Worm (Caenorhabditis elegans): ENCODE data around the gene C30F2.5.
A peak's percentile ranks its signal among the peaks of the same experiment; 100 is the strongest.

The C30F2.5 gene

DNA sequence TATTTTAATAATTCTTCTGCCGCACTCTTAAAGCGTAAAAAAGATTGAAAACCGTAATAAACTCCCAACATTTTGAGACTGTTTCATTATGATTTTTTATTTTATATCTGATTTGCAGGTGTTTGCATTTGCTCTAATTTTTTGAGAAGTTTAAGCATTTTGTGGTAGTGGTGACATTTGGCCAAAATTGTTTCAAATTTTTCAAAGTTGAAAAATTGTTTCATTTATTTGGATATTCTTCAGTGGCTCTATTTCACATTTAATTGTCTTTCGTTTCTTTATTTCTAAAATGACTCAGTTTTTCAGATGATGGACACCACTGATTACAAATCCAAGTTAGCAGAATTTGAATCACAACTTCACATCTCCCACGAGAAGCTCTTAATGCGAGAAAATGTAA is at the start of gene C30F2.5:
Gene C30F2.5, plus strand, starts transcription at position 301 of the 400 bp plus-strand sequence.
- TF ChIP-seq elt-3 (tag; optimal IDR thresholded peaks at IDR 0.05) = no peak
- TF ChIP-seq mbf-1 (tag; optimal IDR thresholded peaks at IDR 0.05) = no peak

DNA sequence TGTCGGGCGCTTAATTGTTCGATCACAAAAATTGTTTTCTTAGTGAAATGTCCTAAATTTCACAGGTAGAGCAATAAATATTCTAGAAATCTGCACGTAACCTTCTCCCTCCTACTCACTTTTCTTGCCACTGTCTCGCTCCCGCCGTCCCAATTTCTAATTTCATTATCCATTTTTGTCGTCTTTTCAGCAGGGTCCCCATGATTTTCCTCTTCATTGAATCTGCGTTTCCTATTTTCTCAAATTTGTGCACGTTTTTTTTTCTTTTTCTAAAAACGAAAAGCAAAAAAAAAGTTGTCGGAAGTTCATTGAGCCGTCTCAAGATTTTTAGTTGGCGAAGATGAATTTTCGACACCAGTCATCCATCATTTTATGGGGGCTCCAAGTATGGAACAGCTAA is 48.1 kb upstream of the C30F2.5 start:
- TF ChIP-seq sma-3 (GFP tag; optimal IDR thresholded peaks at IDR 0.05) (no peak), unc-55 (GFP tag; optimal IDR thresholded peaks at IDR 0.05) (peak; percentile 42)

DNA sequence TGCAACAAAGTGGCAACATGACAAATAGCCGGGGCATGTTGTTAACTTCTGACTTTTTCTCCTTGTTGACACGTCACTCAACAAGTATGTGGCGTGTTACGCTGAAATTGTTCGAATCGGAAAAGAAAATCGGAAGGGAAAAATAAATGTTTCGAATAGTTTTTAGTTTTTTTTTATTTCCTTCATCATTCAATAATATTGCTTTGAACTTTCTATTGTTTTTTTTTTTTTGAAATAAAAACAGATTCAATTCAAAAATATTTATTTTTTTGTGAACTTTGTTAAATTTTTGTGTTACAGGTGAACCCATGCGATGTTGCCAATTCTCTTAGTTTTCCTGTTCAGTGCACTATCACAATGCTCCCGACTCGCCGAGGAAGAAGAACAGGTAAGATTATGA is 44.9 kb upstream of the C30F2.5 start, which contains the start of gene cpd-2:
Gene cpd-2, plus strand, starts transcription at position 301 of the 400 bp plus-strand sequence.
- TF ChIP-seq ZK546.5 (tag; optimal IDR thresholded peaks at IDR 0.05) (no peak), zag-1 (tag; optimal IDR thresholded peaks at IDR 0.05) (no peak), lin-13 (GFP tag; optimal IDR thresholded peaks at IDR 0.05) (no peak), ceh-16 (tag; optimal IDR thresholded peaks at IDR 0.05) (no peak), lin-11 (tag; optimal IDR thresholded peaks at IDR 0.05) (no peak), snpc-4 (tag; optimal IDR thresholded peaks at IDR 0.05) (no peak), nhr-6 (tag; optimal IDR thresholded peaks at IDR 0.05) (no peak), sma-9 (GFP tag; optimal IDR thresholded peaks at IDR 0.05) (no peak), sma-9 (tag; optimal IDR thresholded peaks at IDR 0.05) (no peak), sma-3 (GFP tag; optimal IDR thresholded peaks at IDR 0.05) (no peak), egl-27 (tag; optimal IDR thresholded peaks at IDR 0.05) (no peak), sem-4 (tag; optimal IDR thresholded peaks at IDR 0.05) (no peak), nhr-12 (tag; optimal IDR thresholded peaks at IDR 0.05) (no peak), elt-3 (tag; optimal IDR thresholded peaks at IDR 0.05) (no peak), mbf-1 (tag; optimal IDR thresholded peaks at IDR 0.05) (no peak), nhr-77 (tag; optimal IDR thresholded peaks at IDR 0.05) (no peak)

DNA sequence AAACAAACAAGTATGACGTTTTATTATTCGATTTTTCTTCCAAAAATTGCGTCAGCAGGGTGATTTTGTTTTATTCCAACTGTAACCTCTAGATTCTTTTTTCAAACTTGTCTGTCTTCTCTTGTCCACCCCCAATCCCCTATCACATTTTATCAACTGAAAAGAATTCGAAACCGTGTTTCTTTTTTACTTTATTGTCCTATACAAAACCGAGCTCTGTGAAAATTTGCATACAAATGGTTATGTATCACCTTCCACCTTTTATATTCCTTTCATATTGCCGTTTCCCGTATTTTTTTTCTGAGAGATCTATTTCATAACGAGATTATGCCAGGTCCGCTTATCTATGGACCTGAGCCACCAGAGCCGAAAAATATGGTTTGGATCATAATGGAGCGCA is 39.2 kb upstream of the C30F2.5 start, which contains the start of gene T27A8.7:
Gene T27A8.7, plus strand, starts transcription at position 301 of the 400 bp plus-strand sequence.
- TF ChIP-seq sma-3 (GFP tag; optimal IDR thresholded peaks at IDR 0.05) (no peak), ztf-1 (GFP tag; conservative IDR thresholded peaks at IDR 0.05) (no peak), F13H6.1 (tag; optimal IDR thresholded peaks at IDR 0.05) (no peak), nhr-11 (tag; optimal IDR thresholded peaks at IDR 0.05) (no peak), nhr-6 (tag; optimal IDR thresholded peaks at IDR 0.05) (no peak), zag-1 (tag; optimal IDR thresholded peaks at IDR 0.05) (no peak), C34F6.9 (tag; optimal IDR thresholded peaks at IDR 0.05) (no peak), sem-4 (tag; optimal IDR thresholded peaks at IDR 0.05) (no peak), ztf-4 (tag; optimal IDR thresholded peaks at IDR 0.05) (no peak), nhr-23 (tag; optimal IDR thresholded peaks at IDR 0.05) (no peak), alr-1 (tag; optimal IDR thresholded peaks at IDR 0.05) (no peak), ztf-11 (tag; optimal IDR thresholded peaks at IDR 0.05) (no peak), lin-39 (tag; optimal IDR thresholded peaks at IDR 0.05) (no peak), unc-55 (GFP tag; optimal IDR thresholded peaks at IDR 0.05) (no peak), nhr-10 (tag; optimal IDR thresholded peaks at IDR 0.05) (no peak), gmeb-1 (tag; optimal IDR thresholded peaks at IDR 0.05) (no peak), peb-1 (tag; optimal IDR thresholded peaks at IDR 0.05) (no peak), snpc-4 (tag; optimal IDR thresholded peaks at IDR 0.05) (no peak), Y55F3AM.14 (GFP tag; optimal IDR thresholded peaks at IDR 0.05) (no peak), unc-39 (tag; optimal IDR thresholded peaks at IDR 0.05) (no peak)

DNA sequence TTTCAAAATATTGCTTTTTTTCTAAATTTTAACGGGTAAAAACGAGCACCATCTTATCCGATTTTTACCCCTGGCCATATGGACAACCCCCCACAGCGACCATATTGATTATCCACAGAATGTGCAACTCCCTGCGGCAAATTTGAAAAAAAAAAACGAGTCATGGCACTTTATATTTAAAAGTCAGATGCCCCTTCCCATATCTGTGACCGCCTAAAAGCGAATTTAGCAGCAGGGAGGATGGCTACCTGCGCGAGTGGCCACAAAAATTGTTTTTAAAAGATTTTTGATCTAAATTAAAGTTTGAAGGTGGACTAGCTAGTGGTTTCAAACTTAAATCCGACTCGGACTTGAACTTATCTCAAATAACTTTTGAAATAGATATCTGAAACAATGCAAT is 38.1 kb upstream of the C30F2.5 start:
- TF ChIP-seq nhr-23 (tag; optimal IDR thresholded peaks at IDR 0.05) = no peak
- no peak for TF ChIP-seq peb-1 (tag; optimal IDR thresholded peaks at IDR 0.05)
- TF ChIP-seq nhr-129 (tag; optimal IDR thresholded peaks at IDR 0.05) = peak; percentile 99
- TF ChIP-seq zag-1 (tag; optimal IDR thresholded peaks at IDR 0.05) = peak; percentile 98
- TF ChIP-seq alr-1 (tag; optimal IDR thresholded peaks at IDR 0.05) = no peak
- TF ChIP-seq nhr-10 (tag; optimal IDR thresholded peaks at IDR 0.05) = peak; percentile 98
- peak; percentile 98 for TF ChIP-seq nhr-237 (tag; optimal IDR thresholded peaks at IDR 0.05)
- TF ChIP-seq gmeb-1 (tag; optimal IDR thresholded peaks at IDR 0.05) = peak; percentile 93
- peak; percentile 94 for TF ChIP-seq nhr-77 (tag; optimal IDR thresholded peaks at IDR 0.05)
- TF ChIP-seq sma-9 (GFP tag; optimal IDR thresholded peaks at IDR 0.05) = peak; percentile 98
- TF ChIP-seq sma-9 (tag; optimal IDR thresholded peaks at IDR 0.05) = peak; percentile 45
- peak; percentile 73 for TF ChIP-seq unc-39 (tag; optimal IDR thresholded peaks at IDR 0.05)
- TF ChIP-seq snpc-4 (tag; optimal IDR thresholded peaks at IDR 0.05) = peak; percentile 93
- TF ChIP-seq blmp-1 (tag; optimal IDR thresholded peaks at IDR 0.05; ENCODE audit: insufficient read depth) = peak; percentile 84
- peak; percentile 97 for TF ChIP-seq nhr-25 (tag; optimal IDR thresholded peaks at IDR 0.05)
- peak; percentile 95 to 96 for TF ChIP-seq lsy-2 (tag; optimal IDR thresholded peaks at IDR 0.05)
- TF ChIP-seq skn-1 (tag; optimal IDR thresholded peaks at IDR 0.05) = peak; percentile 90
- peak; percentile 96 for TF ChIP-seq nhr-6 (tag; optimal IDR thresholded peaks at IDR 0.05)
- TF ChIP-seq mab-5 (tag; optimal IDR thresholded peaks at IDR 0.05) = peak; percentile 96
- peak; percentile 96 for TF ChIP-seq sma-3 (GFP tag; optimal IDR thresholded peaks at IDR 0.05)
- TF ChIP-seq ztf-4 (tag; optimal IDR thresholded peaks at IDR 0.05) = peak; percentile 87
- TF ChIP-seq elt-1 (tag; optimal IDR thresholded peaks at IDR 0.05) = no peak
- TF ChIP-seq mdl-1 (tag; optimal IDR thresholded peaks at IDR 0.05) = peak; percentile 87 to 96
- peak; percentile 43 for TF ChIP-seq nhr-11 (tag; optimal IDR thresholded peaks at IDR 0.05)
- TF ChIP-seq C34F6.9 (tag; optimal IDR thresholded peaks at IDR 0.05) = peak; percentile 97
- TF ChIP-seq sem-4 (tag; optimal IDR thresholded peaks at IDR 0.05) = peak; percentile 97
- TF ChIP-seq lin-11 (tag; optimal IDR thresholded peaks at IDR 0.05) = peak; percentile 97
- peak; percentile 84 for TF ChIP-seq Y55F3AM.14 (GFP tag; optimal IDR thresholded peaks at IDR 0.05)
- TF ChIP-seq lin-13 (GFP tag; optimal IDR thresholded peaks at IDR 0.05) = peak; percentile 98
- peak; percentile 78 for TF ChIP-seq nhr-12 (tag; optimal IDR thresholded peaks at IDR 0.05)
- peak; percentile 82 for TF ChIP-seq R02D3.7 (tag; optimal IDR thresholded peaks at IDR 0.05)
- peak; percentile 56 for TF ChIP-seq aly-2 (tag; optimal IDR thresholded peaks at IDR 0.05)
- peak; percentile 98 for TF ChIP-seq egl-27 (tag; optimal IDR thresholded peaks at IDR 0.05)
